Worm (Caenorhabditis elegans) whole organism, young adult: ENCODE results near the gene srv-28.
"Not testable (repeated sequence)": the region's sequence is repeated elsewhere in the genome, so short reads cannot be mapped to it uniquely, and the experiment has no call there.

Experiments used
- B0035.1 ChIP-seq: sonication (generic microtip); optimal IDR thresholded peaks from 2 replicates; lab custom pipeline; 2016; ENCODE audit warnings: missing genetic modification characterization, mild to moderate bottlenecking, missing compliant biosample characterization, missing genotype, missing genetic modification reagents
- C06A6.2 ChIP-seq: fragments of 200-800 bp; sonication (Bioruptor generic); conservative IDR thresholded peaks from 2 replicates; pipeline ENCODE4 v1.3.6; 2022; ENCODE audit warnings: missing genetic modification characterization, missing compliant biosample characterization
- F23B12.7 ChIP-seq: sonication (generic microtip); optimal IDR thresholded peaks from 2 replicates; lab custom pipeline; 2017; ENCODE audit warnings: missing genetic modification characterization, mild to moderate bottlenecking, missing compliant biosample characterization, antibody characterized with exemption, moderate library complexity; ENCODE audit not compliant: insufficient read depth
- F37B4.10 ChIP-seq: fragments of 200-800 bp; sonication (Bioruptor generic); IDR thresholded peaks from 2 replicates; pipeline ENCODE4 v1.3.6; 2022; ENCODE audit warnings: missing genetic modification characterization, missing compliant biosample characterization
- F52B5.7 ChIP-seq: sonication (generic microtip); optimal IDR thresholded peaks from 2 replicates; lab custom pipeline; 2016; ENCODE audit warnings: mild to moderate bottlenecking, missing genetic modification characterization, missing compliant biosample characterization
- T07F8.4 ChIP-seq: sonication (generic microtip); optimal IDR thresholded peaks from 2 replicates; lab custom pipeline; 2016; ENCODE audit warnings: mild to moderate bottlenecking, missing genetic modification characterization, moderate library complexity, missing compliant biosample characterization
- T26A5.8 ChIP-seq: sonication (generic microtip); optimal IDR thresholded peaks from 2 replicates; lab custom pipeline; 2016; ENCODE audit warnings: missing genetic modification characterization, missing compliant biosample characterization
- Y53G8AR.9 ChIP-seq: fragments of 200-800 bp; sonication (Bioruptor generic); conservative IDR thresholded peaks from 2 replicates; pipeline ENCODE4 v1.3.6; 2022; ENCODE audit warnings: missing genetic modification reagents, missing genetic modification characterization, missing compliant biosample characterization
- bed-2 ChIP-seq: fragments of 200-800 bp; sonication (Bioruptor generic); IDR thresholded peaks from 2 replicates; pipeline ENCODE4 v1.3.6; 2022; ENCODE audit warnings: missing genetic modification reagents, missing genetic modification characterization, missing compliant biosample characterization
- ceh-79 ChIP-seq: sonication (generic microtip); optimal IDR thresholded peaks from 2 replicates; lab custom pipeline; 2017; ENCODE audit warnings: mild to moderate bottlenecking, missing genetic modification characterization, missing compliant biosample characterization
- dpff-1 ChIP-seq: sonication (generic microtip); optimal IDR thresholded peaks from 2 replicates; lab custom pipeline; 2017; ENCODE audit warnings: mild to moderate bottlenecking, missing genetic modification characterization, missing compliant biosample characterization
- dpl-1 ChIP-seq: fragments of 150-350 bp; optimal IDR thresholded peaks from 2 replicates; lab custom pipeline; 2014; ENCODE audit warnings: missing biosample characterization, missing genetic modification reagents, missing genetic modification characterization
- egl-44 ChIP-seq: fragments of 200-800 bp; sonication (Bioruptor generic); IDR thresholded peaks from 2 replicates; pipeline ENCODE4 v1.3.6; 2022; ENCODE audit warnings: missing genetic modification reagents, missing genetic modification characterization, missing compliant biosample characterization
- hlh-26 ChIP-seq: fragments of 200-800 bp; sonication (Bioruptor generic); conservative IDR thresholded peaks from 2 replicates; pipeline ENCODE4 v1.3.6; 2022; ENCODE audit warnings: missing genetic modification reagents, missing genetic modification characterization, missing compliant biosample characterization
- hmg-1.2 ChIP-seq: fragments of 200-800 bp; sonication (Bioruptor generic); IDR thresholded peaks from 2 replicates; pipeline ENCODE4 v1.3.6; 2022; ENCODE audit warnings: missing genetic modification reagents, missing genetic modification characterization, missing compliant biosample characterization
- lin-35 ChIP-seq, 3 experiments: fragments of 150-350 bp in 2 of 3; sonication (generic microtip) in 1 of 3; optimal IDR thresholded peaks; 2 replicates each; lab custom pipeline; 2014 to 2018; ENCODE audit warnings: missing biosample characterization in 3 of 3, missing genetic modification characterization in 3 of 3, missing genetic modification reagents in 3 of 3
- madf-3 ChIP-seq: fragments of 200-800 bp; sonication (Bioruptor generic); IDR thresholded peaks from 2 replicates; pipeline ENCODE4 v1.3.6; 2022; ENCODE audit warnings: missing genetic modification reagents, missing genetic modification characterization, missing compliant biosample characterization
- madf-6 ChIP-seq: fragments of 200-800 bp; sonication (Bioruptor generic); IDR thresholded peaks from 2 replicates; pipeline ENCODE4 v1.3.6; 2022; ENCODE audit warnings: missing genetic modification reagents, missing genetic modification characterization, missing compliant biosample characterization
- madf-8 ChIP-seq: fragments of 200-800 bp; sonication (Bioruptor generic); conservative IDR thresholded peaks from 2 replicates; pipeline ENCODE4 v1.3.6; 2022; ENCODE audit warnings: missing genetic modification reagents, missing genetic modification characterization, missing compliant biosample characterization
- mel-28 ChIP-seq: sonication (generic microtip); optimal IDR thresholded peaks from 2 replicates; lab custom pipeline; 2016; ENCODE audit warnings: borderline replicate concordance, mild to moderate bottlenecking, missing genetic modification characterization, missing compliant biosample characterization
- nhr-120 ChIP-seq: fragments of 200-800 bp; sonication (Bioruptor generic); IDR thresholded peaks from 2 replicates; pipeline ENCODE4 v1.3.6; 2022; ENCODE audit warnings: missing genetic modification characterization, missing compliant biosample characterization
- nhr-179 ChIP-seq: sonication (generic microtip); optimal IDR thresholded peaks from 2 replicates; lab custom pipeline; 2016; ENCODE audit warnings: mild to moderate bottlenecking, missing genetic modification characterization, missing compliant biosample characterization
- pbrm-1 ChIP-seq: fragments of 200-800 bp; sonication (Bioruptor generic); IDR thresholded peaks from 2 replicates; pipeline ENCODE4 v1.3.6; 2022; ENCODE audit warnings: missing genetic modification reagents, missing genetic modification characterization, missing compliant biosample characterization
- sdz-38 ChIP-seq: sonication (generic microtip); optimal IDR thresholded peaks from 2 replicates; lab custom pipeline; 2016; ENCODE audit warnings: missing genotype, missing genetic modification characterization, missing compliant biosample characterization
- somi-1 ChIP-seq: fragments of 200-800 bp; sonication (Bioruptor generic); optimal IDR thresholded peaks from 2 replicates; lab custom pipeline; 2018; ENCODE audit warnings: mild to moderate bottlenecking, missing genetic modification characterization, missing compliant biosample characterization
- tbp1 ChIP-seq: fragments of 200-800 bp; sonication (Bioruptor generic); optimal IDR thresholded peaks from 2 replicates; lab custom pipeline; 2018; ENCODE audit warnings: mild to moderate bottlenecking, missing genetic modification characterization, missing compliant biosample characterization
- unc-62 ChIP-seq: fragments of 150-350 bp; optimal IDR thresholded peaks from 2 replicates; lab custom pipeline; 2014; ENCODE audit warnings: missing biosample characterization, missing genetic modification reagents, missing genetic modification characterization
- zfh-2 ChIP-seq: fragments of 200-800 bp; sonication (Bioruptor generic); conservative IDR thresholded peaks from 2 replicates; pipeline ENCODE4 v1.3.6; 2022; ENCODE audit warnings: missing genetic modification reagents, missing genetic modification characterization, missing compliant biosample characterization
- zim-3 ChIP-seq: sonication (generic microtip); optimal IDR thresholded peaks from 2 replicates; lab custom pipeline; 2017; ENCODE audit warnings: mild to moderate bottlenecking, missing genetic modification characterization, moderate library complexity, missing compliant biosample characterization
- ztf-22 ChIP-seq: fragments of 200-800 bp; sonication (Bioruptor generic); optimal IDR thresholded peaks from 2 replicates; lab custom pipeline; 2018; ENCODE audit warnings: mild to moderate bottlenecking, missing genetic modification characterization, moderate library complexity, missing compliant biosample characterization
- ztf-28 ChIP-seq: fragments of 200-800 bp; sonication (Bioruptor generic); IDR thresholded peaks from 2 replicates; pipeline ENCODE4 v1.3.6; 2022; ENCODE audit warnings: missing genetic modification reagents, missing genetic modification characterization, missing compliant biosample characterization

Gene srv-28

ce11 chrIV:6266499-6266898 is 3.4 kb upstream of the srv-28 start, which contains the start of gene srv-29 (continued):
- no peak for TF ChIP-seq madf-6 (GFP tag; lab: Robert Waterston, UW)
- TF ChIP-seq, all 124 proteins: peak for 0

- TF ChIP-seq unc-62 (GFP tag; lab: Kevin White, UChicago) (no peak), zfh-2 (GFP tag; lab: Robert Waterston, UW) (no peak), T07F8.4 (tag; lab: Kevin White, UChicago) (no peak), F23B12.7 (tag; lab: Kevin White, UChicago) (no peak), F37B4.10 (no peak), madf-8 (GFP tag; lab: Robert Waterston, UW) (no peak), bed-2 (GFP tag; lab: Robert Waterston, UW) (no peak), nhr-179 (tag; lab: Kevin White, UChicago) (no peak), egl-44 (GFP tag; lab: Robert Waterston, UW) (no peak), Y53G8AR.9 (GFP tag; lab: Robert Waterston, UW) (no peak)
Measured at ce11 chrIV:6259732-6260131, 3.4 kb downstream of the srv-28 start, which contains the start of gene nlp-16. TSS of gene nlp-16 (minus strand) at chrIV:6259832.

ce11 chrIV:6258967-6259366 is 4.2 kb downstream of the srv-28 start:
- no peak for TF ChIP-seq F52B5.7 (tag; lab: Kevin White, UChicago)
- 0 out of 2 replicates have a peak, but pooled peaks have one; percentile 52 for TF ChIP-seq madf-3 (GFP tag; lab: Robert Waterston, UW)

ce11 chrIV:6254635-6255034 is 8.5 kb downstream of the srv-28 start, which contains the start of gene T13A10.64:
TSS of gene T13A10.64 (plus strand) at chrIV:6254935.
- TF ChIP-seq ceh-79 (tag; lab: Kevin White, UChicago) (no peak), C06A6.2 (GFP tag; lab: Robert Waterston, UW) (no peak), lin-35 (GFP tag; optimal IDR thresholded peaks at IDR 0.05; lab: Kevin White, UChicago) (no peak), Y53G8AR.9 (GFP tag; lab: Robert Waterston, UW) (no peak), hlh-26 (GFP tag; lab: Robert Waterston, UW) (no peak), pbrm-1 (no peak), hmg-1.2 (no peak), dpl-1 (GFP tag; lab: Kevin White, UChicago) (no peak), ztf-28 (no peak), somi-1 (GFP tag; lab: Kevin White, UChicago) (no peak), dpff-1 (tag; lab: Kevin White, UChicago) (no peak), tbp1 (GFP tag; lab: Kevin White, UChicago) (no peak), zim-3 (tag; lab: Kevin White, UChicago) (no peak), T26A5.8 (tag; lab: Kevin White, UChicago) (no peak)

ce11 chrIV:6253000-6253399 is 10.1 kb downstream of the srv-28 start, which contains the start of gene T13A10.2:
TSS of gene T13A10.2 (plus strand) at chrIV:6253300.
- not testable (repeated sequence) for TF ChIP-seq B0035.1; ztf-22 (GFP tag; lab: Kevin White, UChicago); mel-28 (tag; lab: Kevin White, UChicago)

- TF ChIP-seq nhr-120: no peak
- TF ChIP-seq sdz-38: no peak
Measured at ce11 chrIV:6249591-6249990, 13.6 kb downstream of the srv-28 start, which contains the start of gene F58F9.1. TSS of gene F58F9.1 (plus strand) at chrIV:6249841.
